Worm (Caenorhabditis elegans): ENCODE results near the gene F23B12.4.

Gene F23B12.4

DNA sequence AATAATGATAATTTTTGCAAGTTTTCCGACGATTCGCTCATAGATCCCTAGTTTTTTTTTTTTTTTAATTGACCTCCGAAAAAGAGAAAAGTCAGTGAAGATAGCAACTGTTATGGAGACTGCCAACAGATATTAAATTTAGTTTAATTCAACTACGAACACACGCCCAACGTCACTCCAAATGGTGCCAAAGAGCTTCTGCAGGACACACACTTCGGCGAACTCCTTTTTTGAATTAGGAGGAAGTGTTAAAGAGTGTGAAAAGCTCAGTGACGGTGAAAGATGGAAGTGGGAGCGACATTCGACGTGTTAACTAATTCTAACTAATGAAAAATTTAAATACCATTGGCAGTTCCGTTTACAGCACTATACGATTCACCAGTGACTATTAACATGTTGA is 29.0 kb upstream of the F23B12.4 start:
- TF ChIP-seq madf-3 (GFP tag; IDR thresholded peaks at IDR 0.05): peak; percentile 13; the same call in 1 of the 2 replicates
- peak; percentile 22 for TF ChIP-seq F49E8.2 (tag; optimal IDR thresholded peaks at IDR 0.05; ENCODE audit: insufficient read depth)
- 0 out of 2 replicates have a peak, but pooled peaks have one; percentile 40 for TF ChIP-seq nfyb-1 (GFP tag; IDR thresholded peaks at IDR 0.05)
- TF ChIP-seq ama-1 (optimal IDR thresholded peaks at IDR 0.05): peak; percentile 43
- TF ChIP-seq ama-1 (GFP tag; optimal IDR thresholded peaks at IDR 0.05): peak in 1 of 2 experiments; percentile 60
- TF ChIP-seq lin-26 (GFP tag; IDR thresholded peaks at IDR 0.05): 0 out of 2 replicates have a peak, but pooled peaks have one; percentile 12
- TF ChIP-seq dox-1 (GFP tag; IDR thresholded peaks at IDR 0.05): no peak
- no peak for TF ChIP-seq dpl-1 (GFP tag; optimal IDR thresholded peaks at IDR 0.05)
- TF ChIP-seq ceh-79 (tag; optimal IDR thresholded peaks at IDR 0.05): peak; percentile 12
- TF ChIP-seq lir-1 (GFP tag; conservative IDR thresholded peaks at IDR 0.05): no peak
- no peak for TF ChIP-seq lsy-27 (tag; optimal IDR thresholded peaks at IDR 0.05; ENCODE audit: borderline replicate concordance, insufficient read depth)
- no peak; the same call in 1 of the 2 replicates for TF ChIP-seq cebp-1 (GFP tag; IDR thresholded peaks at IDR 0.05)
- peak; percentile 31 for TF ChIP-seq cebp-1 (tag; optimal IDR thresholded peaks at IDR 0.05)
- TF ChIP-seq snpc-4 (GFP tag; optimal IDR thresholded peaks at IDR 0.05): no peak
- TF ChIP-seq snpc-4 (tag; optimal IDR thresholded peaks at IDR 0.05): peak in 1 of 4 experiments; percentile 25
- TF ChIP-seq ceh-91 (GFP tag; IDR thresholded peaks at IDR 0.05): no peak
- TF ChIP-seq Y79H2A.3 (GFP tag; conservative IDR thresholded peaks at IDR 0.05): no peak
- TF ChIP-seq nhr-90 (tag; optimal IDR thresholded peaks at IDR 0.05): peak; percentile 65
- TF ChIP-seq K12H6.12 (tag; optimal IDR thresholded peaks at IDR 0.05): no peak
- peak; percentile 29 for TF ChIP-seq die-1 (tag; optimal IDR thresholded peaks at IDR 0.05)
- no peak for TF ChIP-seq madf-10 (tag; optimal IDR thresholded peaks at IDR 0.05)
- peak; percentile 0 for TF ChIP-seq tlf-1 (GFP tag; optimal IDR thresholded peaks at IDR 0.05)
- TF ChIP-seq ztf-18 (tag; optimal IDR thresholded peaks at IDR 0.05): no peak
- TF ChIP-seq ekl-4 (GFP tag; IDR thresholded peaks at IDR 0.05): 0 out of 2 replicates have a peak, but pooled peaks have one; percentile 42
- no peak for TF ChIP-seq atf-7 (tag; optimal IDR thresholded peaks at IDR 0.05)
- 0 out of 2 replicates have a peak, but pooled peaks have one; percentile 32 for TF ChIP-seq hsf-1 (GFP tag; IDR thresholded peaks at IDR 0.05)
- TF ChIP-seq ztf-6 (GFP tag; IDR thresholded peaks at IDR 0.05): no peak

DNA sequence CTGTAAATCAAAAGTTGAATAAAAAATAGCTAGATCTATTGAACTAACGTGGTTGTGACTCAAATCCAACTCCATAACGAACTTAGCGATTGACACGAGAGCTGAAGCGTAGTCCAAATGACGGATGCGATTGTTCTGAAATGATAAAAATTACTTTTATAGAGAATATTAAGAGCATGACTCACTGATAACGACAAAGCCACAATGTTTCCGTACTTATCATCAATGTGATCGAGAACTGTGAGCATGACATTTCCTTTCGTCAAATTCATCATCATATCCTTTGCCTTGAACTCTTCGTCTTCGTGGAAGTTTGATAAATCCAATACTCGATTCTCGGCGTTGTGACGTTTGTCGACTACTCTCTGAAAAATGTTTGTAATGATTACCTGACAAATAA is 26.9 kb upstream of the F23B12.4 start:
- peak; percentile 73 for TF ChIP-seq nhr-80 (tag; optimal IDR thresholded peaks at IDR 0.05)
- TF ChIP-seq ceh-91 (GFP tag; IDR thresholded peaks at IDR 0.05): no peak

DNA sequence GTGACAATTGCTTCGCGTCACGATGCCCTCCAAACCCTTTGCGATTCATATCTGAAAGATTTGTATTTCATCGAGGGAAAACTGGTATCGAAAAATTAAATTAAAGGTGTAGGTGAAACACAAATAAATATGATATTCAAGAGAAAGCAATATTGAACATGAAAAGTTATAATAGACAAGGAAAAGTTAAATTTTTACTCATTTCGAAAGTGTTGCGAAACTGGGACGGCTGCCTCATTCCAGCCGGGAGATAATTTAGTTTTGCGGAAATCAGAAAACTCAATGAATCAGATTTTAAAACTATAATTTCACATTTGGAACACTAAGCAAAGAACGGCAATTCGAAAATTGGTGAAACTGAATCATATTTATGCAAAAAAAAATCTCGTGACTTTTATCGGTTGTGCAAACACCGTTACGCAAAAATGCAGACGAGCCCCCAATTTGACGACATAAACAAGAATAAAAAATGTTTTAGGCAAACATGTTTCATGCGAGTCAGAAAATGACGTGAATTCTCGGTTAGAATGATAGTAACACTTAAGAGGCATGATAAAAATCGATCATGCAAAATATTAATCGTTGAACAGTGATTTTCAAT is 25.9 kb upstream of the F23B12.4 start, which contains the start of the genes nxf-1 and C15H11.11:
TSS of gene nxf-1 (minus strand) at position 51 of the 601 bp plus-strand sequence.
TSS of gene C15H11.11 (plus strand) at position 536 of the 601 bp plus-strand sequence.
- peak; percentile 60; the same call in 1 of the 2 replicates for TF ChIP-seq nfyb-1 (GFP tag; IDR thresholded peaks at IDR 0.05)
- peak; percentile 54; the same call in 1 of the 2 replicates for TF ChIP-seq cebp-1 (GFP tag; IDR thresholded peaks at IDR 0.05)
- peak; percentile 90 for TF ChIP-seq cebp-1 (tag; optimal IDR thresholded peaks at IDR 0.05)
- TF ChIP-seq pbrm-1 (GFP tag; IDR thresholded peaks at IDR 0.05): 0 out of 2 replicates have a peak, but pooled peaks have one; percentile 13
- no peak for TF ChIP-seq athp-1 (tag; optimal IDR thresholded peaks at IDR 0.05)
- peak; percentile 66 for TF ChIP-seq mcd-1 (GFP tag; IDR thresholded peaks at IDR 0.05)
- peak; percentile 3 for TF ChIP-seq tlf-1 (GFP tag; optimal IDR thresholded peaks at IDR 0.05)
- TF ChIP-seq tbp1 (GFP tag; optimal IDR thresholded peaks at IDR 0.05): peak; percentile 19
- TF ChIP-seq snpc-1.3 (tag; optimal IDR thresholded peaks at IDR 0.05; ENCODE audit: insufficient read depth): peak; percentile 29
- TF ChIP-seq lsl-1 (GFP tag; optimal IDR thresholded peaks at IDR 0.05): peak; percentile 77
- 0 out of 2 replicates have a peak, but pooled peaks have one; percentile 35 for TF ChIP-seq hsf-1 (GFP tag; IDR thresholded peaks at IDR 0.05)
- peak; percentile 68 for TF ChIP-seq lin-40 (tag; optimal IDR thresholded peaks at IDR 0.05)
- peak; percentile 63; the same call in 1 of the 2 replicates for TF ChIP-seq Y53G8AR.9 (GFP tag; conservative IDR thresholded peaks at IDR 0.05)
- TF ChIP-seq attf-5 (GFP tag; optimal IDR thresholded peaks at IDR 0.05): peak; percentile 56
- TF ChIP-seq lsy-27 (tag; optimal IDR thresholded peaks at IDR 0.05; ENCODE audit: borderline replicate concordance, insufficient read depth): no peak
- TF ChIP-seq egrh-3 (GFP tag; IDR thresholded peaks at IDR 0.05): no peak
- TF ChIP-seq lin-26 (GFP tag; IDR thresholded peaks at IDR 0.05): 0 out of 2 replicates have a peak, but pooled peaks have one; percentile 5
- peak; percentile 83 for TF ChIP-seq nhr-80 (tag; optimal IDR thresholded peaks at IDR 0.05)
- TF ChIP-seq F23B12.7 (tag; optimal IDR thresholded peaks at IDR 0.05; ENCODE audit: insufficient read depth): peak; percentile 51
- TF ChIP-seq ama-1 (optimal IDR thresholded peaks at IDR 0.05): peak; percentile 6
- TF ChIP-seq ama-1 (GFP tag; optimal IDR thresholded peaks at IDR 0.05): no peak
- TF ChIP-seq atf-7 (tag; optimal IDR thresholded peaks at IDR 0.05): peak; percentile 73
- TF ChIP-seq efl-1 (GFP tag; optimal IDR thresholded peaks at IDR 0.05): no peak
- TF ChIP-seq dox-1 (GFP tag; IDR thresholded peaks at IDR 0.05): peak; percentile 55
- TF ChIP-seq ZK185.1 (tag; optimal IDR thresholded peaks at IDR 0.05; ENCODE audit: poor library complexity, severe bottlenecking): peak; percentile 74
- no peak for TF ChIP-seq sptf-2 (GFP tag; optimal IDR thresholded peaks at IDR 0.05)

Measured in whole organism, young adult.